Worm (Caenorhabditis elegans): ENCODE measurements around the gene T05C12.4.

The T05C12.4 gene

DNA sequence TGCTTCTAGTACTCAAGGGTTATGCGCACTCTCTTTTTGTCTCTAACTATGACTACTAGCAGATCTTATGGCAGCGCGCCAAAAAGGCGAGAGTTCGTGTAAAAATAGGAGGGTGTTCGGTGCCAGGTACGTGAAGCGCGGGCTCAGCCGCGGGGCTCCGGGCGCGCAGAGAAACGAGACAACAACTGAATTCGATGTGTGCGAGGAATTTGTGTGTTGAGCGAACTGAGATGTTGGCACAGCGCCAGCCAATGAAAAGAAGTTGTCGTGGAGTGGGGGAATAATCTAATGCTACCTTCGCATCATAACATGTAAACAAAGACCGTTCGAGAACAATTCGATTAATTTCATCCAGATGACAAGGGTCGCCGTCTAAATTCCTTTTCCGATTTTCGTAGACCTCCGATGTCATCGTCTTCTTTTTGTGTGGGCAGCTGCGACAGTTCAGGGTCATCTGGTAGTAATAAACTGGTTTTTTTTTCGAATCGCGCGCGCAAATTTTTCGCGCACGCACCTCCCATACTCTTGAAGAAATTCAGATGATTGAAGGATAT lies 48.7 kb downstream of the T05C12.4 start (continued):
- TF ChIP-seq nhr-41 (GFP tag; IDR thresholded peaks at IDR 0.05) (no peak), lin-13 (GFP tag; optimal IDR thresholded peaks at IDR 0.05) (no peak), nhr-77 (tag; optimal IDR thresholded peaks at IDR 0.05) (peak; percentile 16), F49E8.2 (tag; optimal IDR thresholded peaks at IDR 0.05; ENCODE audit: borderline replicate concordance) (no peak), ceh-32 (tag; optimal IDR thresholded peaks at IDR 0.05; ENCODE audit: poor library complexity) (no peak), mdt-29 (GFP tag; IDR thresholded peaks at IDR 0.05) (no peak), unc-130 (GFP tag; optimal IDR thresholded peaks at IDR 0.05) (no peak), mdl-1 (tag; optimal IDR thresholded peaks at IDR 0.05) (no peak), mep-1 (tag; optimal IDR thresholded peaks at IDR 0.05) (peak; percentile 25)

DNA sequence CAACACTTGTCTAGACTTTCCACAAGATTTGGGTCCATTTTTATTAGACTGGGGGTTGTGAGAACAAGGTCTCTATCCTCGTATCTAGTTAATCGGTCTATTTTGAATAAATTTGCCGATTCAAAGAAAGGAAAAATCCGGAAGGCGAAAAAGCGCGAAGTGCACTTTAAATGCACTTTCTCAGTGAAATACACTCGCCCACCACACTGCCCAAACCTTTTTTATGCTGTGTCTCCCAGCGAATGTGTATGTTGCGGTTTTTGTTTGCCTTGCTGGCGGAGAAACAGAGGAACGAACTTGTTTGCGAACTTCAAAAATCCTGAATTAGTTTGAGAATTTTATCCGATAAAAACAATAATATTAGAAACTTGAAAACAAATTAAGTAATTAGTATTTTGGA lies 49.4 kb downstream of the T05C12.4 start:
- TF ChIP-seq D1046.2 (GFP tag; IDR thresholded peaks at IDR 0.05) (no peak), ztf-7 (tag; optimal IDR thresholded peaks at IDR 0.05) (no peak), snpc-4 (tag; optimal IDR thresholded peaks at IDR 0.05) (no peak), mes-2 (tag; optimal IDR thresholded peaks at IDR 0.05; ENCODE audit: poor library complexity, severe bottlenecking) (peak; percentile 44), daf-8 (GFP tag; IDR thresholded peaks at IDR 0.05) (no peak), daf-12 (tag; optimal IDR thresholded peaks at IDR 0.05) (no peak), ama-1 (optimal IDR thresholded peaks at IDR 0.05) (peak; percentile 9), saeg-2 (GFP tag; IDR thresholded peaks at IDR 0.05) (peak; percentile 12; the same call in 1 of the 2 replicates), mep-1 (tag; optimal IDR thresholded peaks at IDR 0.05) (peak; percentile 20), daf-19 (GFP tag; conservative IDR thresholded peaks at IDR 0.05) (no peak), nhr-77 (tag; optimal IDR thresholded peaks at IDR 0.05) (no peak)

DNA sequence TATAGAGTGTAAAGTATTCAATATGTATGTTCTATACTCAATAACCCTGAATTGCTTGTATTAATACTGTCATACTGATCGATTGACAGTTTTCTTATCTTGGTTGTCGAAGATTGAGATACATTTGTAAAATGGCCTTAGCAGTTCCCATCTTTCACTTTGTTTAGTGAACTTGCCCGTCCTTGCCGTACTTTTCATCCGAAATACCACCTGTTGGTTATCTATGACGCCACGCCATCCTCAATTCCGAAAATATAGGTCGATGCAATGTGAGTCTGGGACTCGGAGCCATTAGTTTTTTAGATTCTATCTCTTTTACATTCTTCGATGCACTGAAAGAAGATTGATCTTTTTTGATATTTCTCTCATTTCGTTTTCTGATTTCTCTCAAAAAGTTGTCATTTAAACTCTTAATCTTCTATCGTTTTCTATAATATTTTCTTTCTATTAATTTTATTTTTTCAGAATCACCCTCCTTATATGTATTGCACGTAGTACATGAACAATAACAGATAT lies 50.6 kb downstream of the T05C12.4 start, which contains the start of gene ulp-4:
TSS of gene ulp-4 (plus strand) at position 466 of the 516 bp plus-strand sequence.
- no peak for TF ChIP-seq Y5F2A.4 (GFP tag; optimal IDR thresholded peaks at IDR 0.05)
- TF ChIP-seq egl-43 (GFP tag; IDR thresholded peaks at IDR 0.05) = no peak
- TF ChIP-seq ceh-82 (tag; optimal IDR thresholded peaks at IDR 0.05) = no peak
- no peak for TF ChIP-seq nhr-28 (tag; optimal IDR thresholded peaks at IDR 0.05)
- TF ChIP-seq hlh-11 (tag; optimal IDR thresholded peaks at IDR 0.05) = peak; percentile 18
- TF ChIP-seq mes-2 (tag; optimal IDR thresholded peaks at IDR 0.05; ENCODE audit: poor library complexity, severe bottlenecking) = peak; percentile 30
- peak; percentile 26 for TF ChIP-seq dve-1 (tag; optimal IDR thresholded peaks at IDR 0.05; ENCODE audit: insufficient read depth)
- TF ChIP-seq unc-62 (GFP tag; optimal IDR thresholded peaks at IDR 0.05 in 1 of 2) = peak in 1 of 2 experiments; percentile 73
- TF ChIP-seq unc-62 (tag; optimal IDR thresholded peaks at IDR 0.05) = no peak
- TF ChIP-seq dmd-6 (GFP tag; IDR thresholded peaks at IDR 0.05) = peak; percentile 46; the same call in 1 of the 2 replicates
- no peak for TF ChIP-seq lin-38 (GFP tag; IDR thresholded peaks at IDR 0.05)
- no peak for TF ChIP-seq T20F7.1 (GFP tag; optimal IDR thresholded peaks at IDR 0.05)
- TF ChIP-seq hif-1 (tag; optimal IDR thresholded peaks at IDR 0.05) = no peak
- TF ChIP-seq nhr-237 (tag; optimal IDR thresholded peaks at IDR 0.05) = no peak
- TF ChIP-seq tra-1 (GFP tag; IDR thresholded peaks at IDR 0.05) = peak; percentile 40; the same call in 1 of the 2 replicates
- peak; percentile 30 for TF ChIP-seq nhr-25 (tag; optimal IDR thresholded peaks at IDR 0.05; ENCODE audit: borderline replicate concordance, insufficient read depth)
- TF ChIP-seq lsy-2 (tag; optimal IDR thresholded peaks at IDR 0.05) = peak in 1 of 2 experiments; percentile 19
- peak; percentile 70 for TF ChIP-seq aha-1 (tag)
- TF ChIP-seq daf-16 (GFP tag; optimal IDR thresholded peaks at IDR 0.05) = peak in 1 of 2 experiments; percentile 10
- TF ChIP-seq daf-16 (tag; optimal IDR thresholded peaks at IDR 0.05) = no peak
- no peak for TF ChIP-seq F37D6.2 (tag; optimal IDR thresholded peaks at IDR 0.05)
- no peak for TF ChIP-seq nhr-102 (tag; optimal IDR thresholded peaks at IDR 0.05)
- no peak for TF ChIP-seq spr-3 (GFP tag; optimal IDR thresholded peaks at IDR 0.05)
- no peak for TF ChIP-seq hlh-30 (tag; optimal IDR thresholded peaks at IDR 0.05; ENCODE audit: insufficient read depth)
